Worm (Caenorhabditis elegans) whole organism, L4 larva: ENCODE data around the gene hst-1.

Source experiments
- F10B5.3 ChIP-seq: sonication (generic microtip); optimal IDR thresholded peaks from 2 replicates; lab custom pipeline; 2016; ENCODE audit warnings: mild to moderate bottlenecking, missing genetic modification characterization, missing compliant biosample characterization
- aha-1 ChIP-seq: fragments of 150-350 bp; peaks from one replicate; lab custom pipeline; 2014; ENCODE audit warnings: missing biosample characterization, missing genetic modification characterization
- ceh-44 ChIP-seq: fragments of 200-800 bp; sonication (Bioruptor generic); IDR thresholded peaks from 2 replicates; pipeline ENCODE4 v1.3.6; 2022; ENCODE audit warnings: missing genetic modification reagents, missing genetic modification characterization, missing compliant biosample characterization
- lin-13 ChIP-seq: fragments of 150-350 bp; optimal IDR thresholded peaks from 2 replicates; lab custom pipeline; 2014; ENCODE audit warnings: missing biosample characterization, missing genetic modification reagents, missing genetic modification characterization
- lsy-2 ChIP-seq, 2 experiments: fragments of 150-350 bp in 1 of 2; sonication (generic microtip) in 1 of 2; optimal IDR thresholded peaks; 2 replicates each; lab custom pipeline; 2014 to 2017; ENCODE audit warnings: missing biosample characterization in 2 of 2, missing genetic modification characterization in 2 of 2
- mdl-1 ChIP-seq, 2 experiments: fragments of 150-350 bp in 1 of 2; sonication (generic microtip) in 1 of 2; optimal IDR thresholded peaks; 2 replicates each; lab custom pipeline; 2014 to 2017; ENCODE audit warnings: missing biosample characterization in 2 of 2, missing genetic modification characterization in 2 of 2
- mxl-2 ChIP-seq: fragments of 200-800 bp; sonication (Bioruptor generic); conservative IDR thresholded peaks from 2 replicates; pipeline ENCODE4 v1.3.6; 2022; ENCODE audit warnings: missing genetic modification reagents, missing genetic modification characterization, missing compliant biosample characterization
- nhr-237 ChIP-seq: sonication (generic microtip); optimal IDR thresholded peaks from 2 replicates; lab custom pipeline; 2017; ENCODE audit warnings: missing biosample characterization, missing genetic modification characterization
- nhr-76 ChIP-seq: fragments of 150-350 bp; optimal IDR thresholded peaks from 2 replicates; lab custom pipeline; 2014; ENCODE audit warnings: missing biosample characterization, missing genetic modification characterization
- pha-4 ChIP-seq, 2 experiments: fragments of 150-350 bp in 1 of 2; fragments of 200-800 bp in 1 of 2; sonication (Bioruptor generic) in 1 of 2; IDR thresholded peaks in 1 of 2; optimal IDR thresholded peaks in 1 of 2; 2 replicates each; pipeline versions ENCODE4 v1.3.6 to Lab custom; 2014 to 2022; ENCODE audit warnings: missing genetic modification characterization in 2 of 2, missing genetic modification reagents in 2 of 2, missing biosample characterization in 1 of 2, missing compliant biosample characterization in 1 of 2
- snpc-4 ChIP-seq: fragments of 150-350 bp; optimal IDR thresholded peaks from 2 replicates; lab custom pipeline; 2014; ENCODE audit warnings: missing biosample characterization, missing genetic modification characterization
- unc-39 ChIP-seq: sonication (generic microtip); optimal IDR thresholded peaks from 2 replicates; lab custom pipeline; 2017; ENCODE audit warnings: missing biosample characterization, missing genetic modification characterization
- zag-1 ChIP-seq: fragments of 150-350 bp; optimal IDR thresholded peaks from 2 replicates; lab custom pipeline; 2014; ENCODE audit warnings: missing biosample characterization, missing genetic modification characterization
- ztf-11 ChIP-seq: fragments of 150-350 bp; optimal IDR thresholded peaks from 2 replicates; lab custom pipeline; 2014; ENCODE audit warnings: missing biosample characterization, missing genetic modification characterization

DNA sequence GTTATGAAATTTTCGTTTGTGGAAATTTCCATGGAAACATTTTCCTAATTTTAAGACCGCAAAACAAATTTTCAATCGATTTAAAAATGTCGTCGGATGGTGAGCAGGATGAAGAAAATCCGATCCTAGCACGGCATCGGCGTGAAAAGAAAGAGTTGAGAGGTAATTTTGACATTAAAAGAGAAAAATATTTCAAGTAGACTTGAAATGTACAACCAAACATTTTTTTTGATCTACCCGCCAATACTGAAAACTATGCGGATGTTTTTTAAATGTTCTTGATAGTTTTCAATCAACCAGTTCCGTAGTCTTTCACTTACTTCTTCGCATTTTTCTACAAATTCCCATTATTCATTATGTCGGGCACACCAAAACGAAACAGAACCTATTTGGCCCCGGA is 36.8 kb upstream of the hst-1 start, which contains the start of gene otub-3:
- TF ChIP-seq F10B5.3 (tag; lab: Kevin White, UChicago) (no peak), lsy-2 (tag; optimal IDR thresholded peaks at IDR 0.05; lab: Kevin White, UChicago) (no peak), unc-39 (no peak), pha-4 (GFP tag; IDR thresholded peaks at IDR 0.05; lab: Robert Waterston, UW) (no peak), pha-4 (tag; optimal IDR thresholded peaks at IDR 0.05; lab: Kevin White, UChicago) (no peak), ztf-11 (tag; lab: Kevin White, UChicago) (no peak), snpc-4 (tag; lab: Kevin White, UChicago) (no peak), zag-1 (no peak), nhr-76 (tag; lab: Kevin White, UChicago) (no peak), aha-1 (no peak), ceh-44 (GFP tag; lab: Robert Waterston, UW) (no peak), lin-13 (GFP tag; lab: Kevin White, UChicago) (no peak), mdl-1 (tag; optimal IDR thresholded peaks at IDR 0.05; lab: Kevin White, UChicago) (no peak), nhr-237 (no peak), mxl-2 (GFP tag; lab: Robert Waterston, UW) (no peak)
